Fruit fly (Drosophila melanogaster) whole organism, embryonic: Measurements from ENCODE around the gene Gr64b.

Experiments
- CG11398 ChIP-seq: fragments of 200-800 bp; sonication (Bioruptor generic); optimal IDR thresholded peaks from 2 replicates; lab custom pipeline; 2016; ENCODE audit warnings: missing biosample characterization, missing genetic modification characterization
- CG1233 ChIP-seq: fragments of 200-800 bp; sonication (Bioruptor generic); optimal IDR thresholded peaks from 4 replicates; lab custom pipeline; 2018; ENCODE audit warnings: missing biosample characterization, mild to moderate bottlenecking, missing genetic modification characterization
- CG14667 ChIP-seq: fragments of 200-800 bp; sonication (Bioruptor generic); IDR thresholded peaks from 2 replicates; pipeline ENCODE4 v1.3.6; 2022; ENCODE audit warnings: missing biosample characterization, missing genetic modification characterization
- CG15696 ChIP-seq: fragments of 200-800 bp; sonication (Bioruptor generic); optimal IDR thresholded peaks from 2 replicates; lab custom pipeline; 2019; ENCODE audit warnings: missing biosample characterization, mild to moderate bottlenecking, missing genetic modification characterization, moderate library complexity
- CG17568 ChIP-seq: fragments of 200-800 bp; sonication (Bioruptor generic); optimal IDR thresholded peaks from 2 replicates; lab custom pipeline; 2018; ENCODE audit warnings: missing biosample characterization, mild to moderate bottlenecking, missing genetic modification characterization, moderate library complexity
- CG17829 ChIP-seq: fragments of 200-800 bp; optimal IDR thresholded peaks from 2 replicates; lab custom pipeline; 2019; ENCODE audit warnings: missing biosample characterization, mild to moderate bottlenecking, missing genetic modification characterization, moderate library complexity
- CG2116 ChIP-seq: fragments of 200-800 bp; sonication (Bioruptor generic); optimal IDR thresholded peaks from 3 replicates; lab custom pipeline; 2018; ENCODE audit warnings: missing biosample characterization, mild to moderate bottlenecking, missing genetic modification characterization
- CG31224 ChIP-seq: fragments of 200-800 bp; sonication (Bioruptor generic); IDR thresholded peaks from 2 replicates; pipeline ENCODE4 v1.3.6; 2022; ENCODE audit warnings: missing biosample characterization, missing genetic modification characterization
- CG3281 ChIP-seq: fragments of 200-800 bp; sonication (Bioruptor generic); optimal IDR thresholded peaks from 3 replicates; lab custom pipeline; 2017; ENCODE audit warnings: missing biosample characterization, mild to moderate bottlenecking, missing genetic modification characterization
- CG3838 ChIP-seq: fragments of 200-800 bp; sonication (Bioruptor generic); optimal IDR thresholded peaks from 3 replicates; lab custom pipeline; 2016; ENCODE audit warnings: missing biosample characterization, missing genetic modification characterization
- CG4617 ChIP-seq: fragments of 200-800 bp; sonication (Bioruptor generic); optimal IDR thresholded peaks from 3 replicates; lab custom pipeline; 2016; ENCODE audit warnings: missing biosample characterization, missing genetic modification characterization, borderline replicate concordance
- CG5180 ChIP-seq: fragments of 200-800 bp; sonication (Bioruptor generic); optimal IDR thresholded peaks from 3 replicates; lab custom pipeline; 2017; ENCODE audit warnings: missing biosample characterization, missing genetic modification characterization, mild to moderate bottlenecking, moderate library complexity, missing genetic modification reagents
- CG6813 ChIP-seq: fragments of 200-800 bp; sonication (Bioruptor generic); optimal IDR thresholded peaks from 2 replicates; lab custom pipeline; 2017; ENCODE audit warnings: missing biosample characterization, missing genetic modification characterization, mild to moderate bottlenecking, moderate library complexity, missing genetic modification reagents
- CG6854 ChIP-seq: fragments of 200-800 bp; sonication (Bioruptor generic); optimal IDR thresholded peaks from 3 replicates; lab custom pipeline; 2017; ENCODE audit warnings: missing biosample characterization, mild to moderate bottlenecking, missing genetic modification characterization
- CG8281 ChIP-seq: fragments of 200-800 bp; sonication (Bioruptor generic); optimal IDR thresholded peaks from 2 replicates; lab custom pipeline; 2018; ENCODE audit warnings: missing biosample characterization, mild to moderate bottlenecking, missing genetic modification characterization, moderate library complexity
- CG8359 ChIP-seq: fragments of 200-800 bp; sonication (Bioruptor generic); optimal IDR thresholded peaks from 2 replicates; lab custom pipeline; 2017; ENCODE audit warnings: missing biosample characterization, mild to moderate bottlenecking, missing genetic modification characterization, borderline replicate concordance
- CG8924 ChIP-seq: fragments of 200-800 bp; optimal IDR thresholded peaks from 3 replicates; lab custom pipeline; 2019; ENCODE audit warnings: missing biosample characterization, mild to moderate bottlenecking, missing genetic modification characterization, moderate library complexity
- CG9437 ChIP-seq: fragments of 200-800 bp; sonication (Bioruptor generic); optimal IDR thresholded peaks from 2 replicates; lab custom pipeline; 2018; ENCODE audit warnings: missing biosample characterization, mild to moderate bottlenecking, missing genetic modification characterization
- CG9727 ChIP-seq: fragments of 200-800 bp; sonication (Bioruptor generic); optimal IDR thresholded peaks from 3 replicates; lab custom pipeline; 2017; ENCODE audit warnings: missing biosample characterization, mild to moderate bottlenecking, missing genetic modification characterization
- Dfd ChIP-seq, 2 experiments: fragments of >200 bp; optimal IDR thresholded peaks; 2 replicates each; lab custom pipeline; 2017; ENCODE audit warnings: missing biosample characterization in 2 of 2, missing genetic modification characterization in 2 of 2
- Gug ChIP-seq: fragments of 200-800 bp; sonication (Bioruptor generic); IDR thresholded peaks from 4 replicates; pipeline ENCODE4 v1.3.6; 2022; ENCODE audit warnings: missing biosample characterization, missing genetic modification characterization
- Hmx ChIP-seq: fragments of 200-800 bp; sonication (Bioruptor generic); optimal IDR thresholded peaks from 2 replicates; lab custom pipeline; 2016; ENCODE audit warnings: missing biosample characterization, missing genetic modification characterization
- Hr39 ChIP-seq: fragments of >200 bp; optimal IDR thresholded peaks from 2 replicates; lab custom pipeline; 2017
- Hsf ChIP-seq: fragments of 200-800 bp; sonication (Bioruptor generic); optimal IDR thresholded peaks from 3 replicates; lab custom pipeline; 2016; ENCODE audit warnings: missing biosample characterization, missing genetic modification characterization
- Myb ChIP-seq: fragments of 200-800 bp; sonication (Bioruptor generic); optimal IDR thresholded peaks from 2 replicates; lab custom pipeline; 2016; ENCODE audit warnings: missing biosample characterization, missing genetic modification characterization
- Oli ChIP-seq: fragments of 200-800 bp; sonication (Bioruptor generic); optimal IDR thresholded peaks from 2 replicates; lab custom pipeline; 2018; ENCODE audit warnings: missing biosample characterization, mild to moderate bottlenecking, missing genetic modification characterization, moderate library complexity
- Opbp ChIP-seq: fragments of 200-800 bp; sonication (Bioruptor generic); IDR thresholded peaks from 3 replicates; pipeline ENCODE4 v1.3.6; 2022; ENCODE audit warnings: missing biosample characterization, missing genetic modification characterization; ENCODE audit not compliant: partially characterized antibody
- Sry-δ ChIP-seq: fragments of 200-800 bp; sonication (Bioruptor generic); optimal IDR thresholded peaks from 2 replicates; lab custom pipeline; 2016; ENCODE audit warnings: missing biosample characterization, missing genetic modification characterization
- YL-1 ChIP-seq: fragments of 200-800 bp; sonication (Bioruptor generic); optimal IDR thresholded peaks from 3 replicates; lab custom pipeline; 2017; ENCODE audit warnings: missing biosample characterization, mild to moderate bottlenecking, missing genetic modification characterization
- aop ChIP-seq: fragments of 200-800 bp; sonication (Bioruptor generic); IDR thresholded peaks from 2 replicates; pipeline ENCODE4 v1.3.6; 2022; ENCODE audit warnings: missing biosample characterization, missing genetic modification characterization
- chn ChIP-seq: fragments of 200-800 bp; sonication (Bioruptor generic); optimal IDR thresholded peaks from 2 replicates; lab custom pipeline; 2016; ENCODE audit warnings: missing biosample characterization, missing genetic modification characterization
- crp ChIP-seq, 2 experiments: fragments of 200-800 bp; sonication (Bioruptor generic); optimal IDR thresholded peaks; 2 replicates in 1 of 2; 3 replicates in 1 of 2; lab custom pipeline; 2017; ENCODE audit warnings: missing biosample characterization in 2 of 2, missing genetic modification characterization in 2 of 2, mild to moderate bottlenecking in 1 of 2, moderate library complexity in 1 of 2
- eve ChIP-seq, 2 experiments: fragments of >200 bp; optimal IDR thresholded peaks; 2 replicates each; lab custom pipeline; 2017; ENCODE audit warnings: missing biosample characterization in 2 of 2, missing genetic modification characterization in 2 of 2
- eyg ChIP-seq: fragments of 200-800 bp; sonication (Bioruptor generic); optimal IDR thresholded peaks from 3 replicates; lab custom pipeline; 2016; ENCODE audit warnings: missing biosample characterization, missing genetic modification characterization
- gcm ChIP-seq: fragments of 200-800 bp; sonication (Bioruptor generic); optimal IDR thresholded peaks from 2 replicates; lab custom pipeline; 2019; ENCODE audit warnings: missing biosample characterization, mild to moderate bottlenecking, missing genetic modification characterization, moderate library complexity
- gcm2 ChIP-seq: fragments of 200-800 bp; sonication (Bioruptor generic); optimal IDR thresholded peaks from 2 replicates; lab custom pipeline; 2016; ENCODE audit warnings: missing biosample characterization, missing genetic modification characterization
- h ChIP-seq: fragments of >200 bp; optimal IDR thresholded peaks from 2 replicates; lab custom pipeline; 2017
- jigr1 ChIP-seq: fragments of 200-800 bp; sonication (Bioruptor generic); IDR thresholded peaks from 3 replicates; pipeline ENCODE4 v1.3.6; 2022; ENCODE audit warnings: missing biosample characterization, missing genetic modification characterization
- kah ChIP-seq: fragments of 200-800 bp; sonication (Bioruptor generic); optimal IDR thresholded peaks from 2 replicates; lab custom pipeline; 2018; ENCODE audit warnings: missing biosample characterization, mild to moderate bottlenecking, missing genetic modification characterization
- klu ChIP-seq: fragments of 200-800 bp; sonication (Bioruptor generic); IDR thresholded peaks from 2 replicates; pipeline ENCODE4 v1.3.6; 2022; ENCODE audit warnings: missing biosample characterization, missing genetic modification characterization
- lab ChIP-seq: fragments of 200-800 bp; sonication (Bioruptor generic); optimal IDR thresholded peaks from 3 replicates; lab custom pipeline; 2017; ENCODE audit warnings: missing biosample characterization, missing genetic modification characterization, mild to moderate bottlenecking, moderate library complexity, missing genetic modification reagents
- lmd ChIP-seq: fragments of 200-800 bp; sonication (Bioruptor generic); IDR thresholded peaks from 2 replicates; pipeline ENCODE4 v1.3.6; 2022; ENCODE audit warnings: missing biosample characterization, missing genetic modification characterization
- psq ChIP-seq: fragments of 200-800 bp; sonication (Bioruptor generic); optimal IDR thresholded peaks from 2 replicates; lab custom pipeline; 2017; ENCODE audit warnings: missing biosample characterization, missing genetic modification characterization
- sens-2 ChIP-seq: fragments of 200-800 bp; sonication (Bioruptor generic); IDR thresholded peaks from 2 replicates; pipeline ENCODE4 v1.3.6; 2022; ENCODE audit warnings: missing biosample characterization, missing genetic modification characterization
- sim ChIP-seq: fragments of 200-800 bp; sonication (Bioruptor generic); IDR thresholded peaks from 2 replicates; pipeline ENCODE4 v1.3.6; 2022; ENCODE audit warnings: missing biosample characterization, missing genetic modification characterization
- tap ChIP-seq: fragments of 200-800 bp; optimal IDR thresholded peaks from 3 replicates; lab custom pipeline; 2019; ENCODE audit warnings: missing biosample characterization, mild to moderate bottlenecking, missing genetic modification characterization, moderate library complexity
- toy ChIP-seq: fragments of 200-800 bp; sonication (Bioruptor generic); IDR thresholded peaks from 2 replicates; pipeline ENCODE4 v1.3.6; 2022; ENCODE audit warnings: missing biosample characterization, missing genetic modification characterization
- trh ChIP-seq: fragments of 200-800 bp; sonication (Bioruptor generic); optimal IDR thresholded peaks from 2 replicates; lab custom pipeline; 2016; ENCODE audit warnings: missing biosample characterization, missing genetic modification characterization
- twi ChIP-seq: fragments of 200-800 bp; optimal IDR thresholded peaks from 2 replicates; lab custom pipeline; 2019; ENCODE audit warnings: missing biosample characterization, mild to moderate bottlenecking, missing genetic modification characterization, moderate library complexity
- wek ChIP-seq: fragments of 200-800 bp; sonication (Bioruptor generic); optimal IDR thresholded peaks from 3 replicates; lab custom pipeline; 2018; ENCODE audit warnings: missing biosample characterization, mild to moderate bottlenecking, missing genetic modification characterization, moderate library complexity
- zf30C ChIP-seq: fragments of 200-800 bp; sonication (Bioruptor generic); optimal IDR thresholded peaks from 3 replicates; lab custom pipeline; 2018; ENCODE audit warnings: missing biosample characterization, mild to moderate bottlenecking, missing genetic modification characterization

Gene Gr64b

DNA sequence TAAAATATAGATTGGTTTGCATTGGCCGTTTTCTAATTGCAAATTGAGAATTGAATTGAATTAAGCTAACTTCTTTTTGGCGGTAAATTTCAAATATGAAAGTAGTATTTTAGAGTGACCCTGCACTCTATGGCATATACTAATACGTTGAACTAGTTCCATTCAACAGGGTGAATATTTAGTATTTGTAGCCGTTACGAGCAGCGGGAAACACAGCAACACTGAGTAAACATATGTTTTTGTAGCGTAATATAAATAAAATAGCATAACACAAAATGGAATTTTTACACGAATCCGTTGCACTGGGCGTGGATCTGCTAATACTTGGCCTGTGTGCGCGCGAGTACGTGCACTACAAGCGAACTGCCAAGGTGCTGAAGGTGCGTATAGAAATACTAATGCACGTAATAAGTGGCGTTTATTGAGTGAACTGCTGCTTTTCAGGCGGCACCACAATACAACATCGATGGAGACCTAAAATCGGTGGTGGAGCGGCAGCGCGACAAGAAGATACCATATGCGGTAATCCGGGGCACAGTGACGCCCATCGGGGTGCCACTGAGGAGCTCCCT lies 7.1 kb upstream of the Gr64b start, which contains the start of gene Mul1 (continued):
- TF ChIP-seq CG5180 (GFP tag; lab: Kevin White, UChicago) (no peak), CG9437 (GFP tag; lab: Kevin White, UChicago) (peak; percentile 88), CG31224 (GFP tag; lab: Robert Waterston, UW) (no peak), lab (GFP tag; lab: Kevin White, UChicago) (no peak), eyg (no peak), h (no peak), toy (no peak), CG15696 (tag; lab: Kevin White, UChicago) (no peak), CG6813 (no peak), YL-1 (GFP tag; lab: Kevin White, UChicago) (peak; percentile 42), sim (GFP tag; lab: Robert Waterston, UW) (no peak), sens-2 (GFP tag; lab: Robert Waterston, UW) (no peak), Sry-δ (GFP tag; lab: Kevin White, UChicago) (peak; percentile 6), psq (GFP tag; lab: Kevin White, UChicago) (no peak), eve (GFP tag; optimal IDR thresholded peaks at IDR 0.05; lab: Kevin White, UChicago) (no peak), CG6854 (no peak), jigr1 (GFP tag; lab: Robert Waterston, UW) (no peak), Gug (GFP tag; lab: Robert Waterston, UW) (no peak), tap (no peak), CG9727 (GFP tag; lab: Kevin White, UChicago) (no peak), Myb (peak; percentile 84), Opbp (GFP tag; lab: Robert Waterston, UW) (0 out of 3 replicates have a peak, but pooled peaks have one; percentile 33), CG17568 (GFP tag; lab: Kevin White, UChicago) (no peak), CG11398 (no peak), wek (GFP tag; lab: Kevin White, UChicago) (no peak), kah (no peak), Hsf (no peak), CG1233 (GFP tag; lab: Kevin White, UChicago) (no peak), Hr39 (lab: Kevin White, UChicago) (no peak), chn (no peak), gcm2 (GFP tag; lab: Kevin White, UChicago) (no peak), Hmx (GFP tag; lab: Kevin White, UChicago) (no peak), CG17829 (tag; lab: Kevin White, UChicago) (peak; percentile 12), CG3838 (GFP tag; lab: Kevin White, UChicago) (no peak), klu (GFP tag; lab: Robert Waterston, UW) (no peak), CG8924 (tag; lab: Kevin White, UChicago) (no peak), CG2116 (GFP tag; lab: Kevin White, UChicago) (peak; percentile 42), aop (GFP tag; lab: Robert Waterston, UW) (no peak), crp (GFP tag; optimal IDR thresholded peaks at IDR 0.05; lab: Kevin White, UChicago) (peak; percentile 68 to 92), twi (tag; lab: Kevin White, UChicago) (peak; percentile 33), Dfd (GFP tag; optimal IDR thresholded peaks at IDR 0.05; lab: Kevin White, UChicago) (no peak), gcm (GFP tag; lab: Kevin White, UChicago) (no peak), CG14667 (GFP tag; lab: Robert Waterston, UW) (no peak), zf30C (no peak), CG8281 (tag; lab: Kevin White, UChicago) (no peak), CG4617 (GFP tag; lab: Kevin White, UChicago) (peak; percentile 25), CG3281 (no peak), Oli (tag; lab: Kevin White, UChicago) (no peak), trh (GFP tag; lab: Kevin White, UChicago) (no peak), lmd (no peak), CG8359 (no peak)
